Fruit fly (Drosophila melanogaster) whole organism, embryonic: ENCODE measurements around the gene vnd.

Experiments used
- ATbp ChIP-seq: fragments of 200-800 bp; sonication (Bioruptor generic); optimal IDR thresholded peaks from 2 replicates; lab custom pipeline; 2017; ENCODE audit warnings: missing biosample characterization, mild to moderate bottlenecking, missing genetic modification characterization, missing genetic modification reagents
- CG10267 ChIP-seq: fragments of 200-800 bp; sonication (Bioruptor generic); optimal IDR thresholded peaks from 2 replicates; lab custom pipeline; 2018; ENCODE audit warnings: missing biosample characterization, mild to moderate bottlenecking, missing genetic modification characterization, moderate library complexity
- CG10462 ChIP-seq: fragments of 200-800 bp; sonication (Bioruptor generic); optimal IDR thresholded peaks from 2 replicates; lab custom pipeline; 2016; ENCODE audit warnings: missing biosample characterization, missing genetic modification characterization
- CG10959 ChIP-seq: fragments of 200-800 bp; sonication (Bioruptor generic); IDR thresholded peaks from 2 replicates; pipeline ENCODE4 v1.3.6; 2022; ENCODE audit warnings: missing biosample characterization, missing genetic modification characterization
- CG11247 ChIP-seq: fragments of 200-800 bp; sonication (Bioruptor generic); IDR thresholded peaks from 2 replicates; pipeline ENCODE4 v1.3.6; 2022; ENCODE audit warnings: missing biosample characterization, missing genetic modification characterization
- CG11504 ChIP-seq: fragments of 200-800 bp; sonication (Bioruptor generic); optimal IDR thresholded peaks from 3 replicates; lab custom pipeline; 2019; ENCODE audit warnings: missing biosample characterization, mild to moderate bottlenecking, missing genetic modification characterization, moderate library complexity
- CG1233 ChIP-seq: fragments of 200-800 bp; sonication (Bioruptor generic); optimal IDR thresholded peaks from 4 replicates; lab custom pipeline; 2018; ENCODE audit warnings: missing biosample characterization, mild to moderate bottlenecking, missing genetic modification characterization
- CG15696 ChIP-seq: fragments of 200-800 bp; sonication (Bioruptor generic); optimal IDR thresholded peaks from 2 replicates; lab custom pipeline; 2019; ENCODE audit warnings: missing biosample characterization, mild to moderate bottlenecking, missing genetic modification characterization, moderate library complexity
- CG1603 ChIP-seq: fragments of 200-800 bp; sonication (Bioruptor generic); optimal IDR thresholded peaks from 2 replicates; lab custom pipeline; 2019; ENCODE audit warnings: missing biosample characterization, mild to moderate bottlenecking, missing genetic modification characterization, moderate library complexity
- CG1647 ChIP-seq: fragments of 200-800 bp; sonication (Bioruptor generic); optimal IDR thresholded peaks from 3 replicates; lab custom pipeline; 2016; ENCODE audit warnings: missing biosample characterization, missing genetic modification characterization
- CG2120 ChIP-seq: fragments of 200-800 bp; sonication (Bioruptor generic); optimal IDR thresholded peaks from 3 replicates; lab custom pipeline; 2016; ENCODE audit warnings: missing biosample characterization, missing genetic modification characterization
- CG2875 ChIP-seq: fragments of 200-800 bp; sonication (Bioruptor generic); optimal IDR thresholded peaks from 2 replicates; lab custom pipeline; 2017; ENCODE audit warnings: missing biosample characterization, mild to moderate bottlenecking, missing genetic modification characterization, missing genetic modification reagents
- CG3065 ChIP-seq: fragments of 200-800 bp; sonication (Bioruptor generic); optimal IDR thresholded peaks from 2 replicates; lab custom pipeline; 2016; ENCODE audit warnings: missing biosample characterization, missing genetic modification characterization
- CG4820 ChIP-seq: fragments of 200-800 bp; sonication (Bioruptor generic); optimal IDR thresholded peaks from 3 replicates; lab custom pipeline; 2016; ENCODE audit warnings: missing biosample characterization, missing genetic modification characterization
- CG4854 ChIP-seq: fragments of 200-800 bp; sonication (Bioruptor generic); optimal IDR thresholded peaks from 2 replicates; lab custom pipeline; 2016; ENCODE audit warnings: missing biosample characterization, missing genetic modification characterization, inconsistent platforms
- CG5180 ChIP-seq: fragments of 200-800 bp; sonication (Bioruptor generic); optimal IDR thresholded peaks from 3 replicates; lab custom pipeline; 2017; ENCODE audit warnings: missing biosample characterization, missing genetic modification characterization, mild to moderate bottlenecking, moderate library complexity, missing genetic modification reagents
- CG6683 ChIP-seq: fragments of 200-800 bp; sonication (Bioruptor generic); optimal IDR thresholded peaks from 2 replicates; lab custom pipeline; 2017; ENCODE audit warnings: missing biosample characterization, mild to moderate bottlenecking, missing genetic modification characterization, missing genetic modification reagents
- CG7357 ChIP-seq: fragments of 200-800 bp; sonication (Bioruptor generic); IDR thresholded peaks from 3 replicates; pipeline ENCODE4 v1.3.6; 2022; ENCODE audit warnings: missing biosample characterization, missing genetic modification characterization
- CG9932 ChIP-seq: fragments of 200-800 bp; sonication (Bioruptor generic); IDR thresholded peaks from 2 replicates; pipeline ENCODE4 v1.3.6; 2022; ENCODE audit warnings: missing biosample characterization, missing genetic modification characterization
- Camta ChIP-seq: fragments of 200-800 bp; sonication (Bioruptor generic); optimal IDR thresholded peaks from 2 replicates; lab custom pipeline; 2016; ENCODE audit warnings: missing biosample characterization, missing genetic modification characterization
- Dad ChIP-seq: fragments of 200-800 bp; sonication (Bioruptor generic); optimal IDR thresholded peaks from 3 replicates; lab custom pipeline; 2016; ENCODE audit warnings: missing biosample characterization, missing genetic modification characterization
- Fer1 ChIP-seq: fragments of 200-800 bp; sonication (Bioruptor generic); optimal IDR thresholded peaks from 2 replicates; lab custom pipeline; 2017; ENCODE audit warnings: missing biosample characterization, mild to moderate bottlenecking, missing genetic modification characterization
- HLH54F ChIP-seq: fragments of 200-800 bp; sonication (Bioruptor generic); optimal IDR thresholded peaks from 3 replicates; lab custom pipeline; 2016; ENCODE audit warnings: missing biosample characterization, missing genetic modification characterization
- Hmr ChIP-seq: fragments of 200-800 bp; sonication (Bioruptor generic); optimal IDR thresholded peaks from 3 replicates; lab custom pipeline; 2017; ENCODE audit warnings: mild to moderate bottlenecking, missing biosample characterization, missing genetic modification reagents, missing genetic modification characterization
- Hmx ChIP-seq: fragments of 200-800 bp; sonication (Bioruptor generic); optimal IDR thresholded peaks from 2 replicates; lab custom pipeline; 2016; ENCODE audit warnings: missing biosample characterization, missing genetic modification characterization
- Lim3 ChIP-seq: fragments of 200-800 bp; sonication (Bioruptor generic); IDR thresholded peaks from 2 replicates; pipeline ENCODE4 v1.3.6; 2022; ENCODE audit warnings: missing biosample characterization, missing genetic modification characterization
- Meics ChIP-seq: fragments of 200-800 bp; sonication (Bioruptor generic); optimal IDR thresholded peaks from 2 replicates; lab custom pipeline; 2017; ENCODE audit warnings: missing biosample characterization, mild to moderate bottlenecking, missing genetic modification characterization
- Rfx ChIP-seq: fragments of 200-800 bp; sonication (Bioruptor generic); IDR thresholded peaks from 2 replicates; pipeline ENCODE4 v1.3.6; 2022; ENCODE audit warnings: missing biosample characterization, missing genetic modification characterization
- ase ChIP-seq: fragments of 200-800 bp; sonication (Bioruptor generic); IDR thresholded peaks from 3 replicates; pipeline ENCODE4 v1.3.6; 2022; ENCODE audit warnings: missing biosample characterization, missing genetic modification characterization
- az2 ChIP-seq: fragments of 200-800 bp; sonication (Bioruptor generic); optimal IDR thresholded peaks from 3 replicates; lab custom pipeline; 2016; ENCODE audit warnings: missing biosample characterization, missing genetic modification characterization
- cas ChIP-seq: fragments of 200-800 bp; sonication (Bioruptor generic); IDR thresholded peaks from 2 replicates; pipeline ENCODE4 v1.3.6; 2022; ENCODE audit warnings: missing biosample characterization, missing genetic modification characterization
- chif ChIP-seq, 2 experiments: fragments of 200-800 bp; sonication (Bioruptor generic); optimal IDR thresholded peaks; 3 replicates each; lab custom pipeline; 2016; ENCODE audit warnings: missing biosample characterization in 2 of 2, missing genetic modification characterization in 2 of 2
- chinmo ChIP-seq: fragments of 200-800 bp; sonication (Bioruptor generic); IDR thresholded peaks from 4 replicates; pipeline ENCODE4 v1.3.6; 2022; ENCODE audit warnings: missing biosample characterization, missing genetic modification characterization; ENCODE audit not compliant: partially characterized antibody
- corto ChIP-seq: fragments of 200-800 bp; sonication (Bioruptor generic); optimal IDR thresholded peaks from 2 replicates; lab custom pipeline; 2016; ENCODE audit warnings: missing biosample characterization, mild to moderate bottlenecking, missing genetic modification characterization, moderate library complexity
- danr ChIP-seq: fragments of 200-800 bp; sonication (Bioruptor generic); IDR thresholded peaks from 2 replicates; pipeline ENCODE4 v1.3.6; 2022; ENCODE audit warnings: missing biosample characterization, missing genetic modification characterization
- dysf ChIP-seq: fragments of 200-800 bp; sonication (Bioruptor generic); IDR thresholded peaks from 3 replicates; pipeline ENCODE4 v1.3.6; 2022; ENCODE audit warnings: missing biosample characterization, missing genetic modification characterization
- eve ChIP-seq, 2 experiments: fragments of >200 bp; optimal IDR thresholded peaks; 2 replicates each; lab custom pipeline; 2017; ENCODE audit warnings: missing biosample characterization in 2 of 2, missing genetic modification characterization in 2 of 2
- gcm ChIP-seq: fragments of 200-800 bp; sonication (Bioruptor generic); optimal IDR thresholded peaks from 2 replicates; lab custom pipeline; 2019; ENCODE audit warnings: missing biosample characterization, mild to moderate bottlenecking, missing genetic modification characterization, moderate library complexity
- gsb-n ChIP-seq: fragments of 200-800 bp; sonication (Bioruptor generic); optimal IDR thresholded peaks from 3 replicates; lab custom pipeline; 2018; ENCODE audit warnings: missing biosample characterization, mild to moderate bottlenecking, missing genetic modification characterization
- her ChIP-seq: fragments of 200-800 bp; sonication (Bioruptor generic); optimal IDR thresholded peaks from 2 replicates; lab custom pipeline; 2016; ENCODE audit warnings: missing biosample characterization, missing genetic modification characterization
- nau ChIP-seq: fragments of 200-800 bp; sonication (Bioruptor generic); optimal IDR thresholded peaks from 3 replicates; lab custom pipeline; 2017; ENCODE audit warnings: missing biosample characterization, mild to moderate bottlenecking, missing genetic modification characterization, missing genetic modification reagents
- nerfin-1 ChIP-seq: fragments of 200-800 bp; sonication (Bioruptor generic); optimal IDR thresholded peaks from 3 replicates; lab custom pipeline; 2019; ENCODE audit warnings: missing biosample characterization, mild to moderate bottlenecking, missing genetic modification characterization, moderate library complexity
- pan ChIP-seq, 4 experiments: fragments of >200 bp in 3 of 4; fragments of 200-800 bp in 1 of 4; sonication (Bioruptor generic) in 1 of 4; optimal IDR thresholded peaks in 3 of 4; IDR thresholded peaks in 1 of 4; 2 replicates each; pipeline versions ENCODE4 v1.3.6 to Lab custom; 2017 to 2022; ENCODE audit warnings: missing biosample characterization in 2 of 4, missing genetic modification characterization in 2 of 4, mixed read lengths in 1 of 4
- pita ChIP-seq: fragments of 200-800 bp; sonication (Bioruptor generic); optimal IDR thresholded peaks from 2 replicates; lab custom pipeline; 2017; ENCODE audit warnings: missing biosample characterization, mild to moderate bottlenecking, missing genetic modification characterization
- prd ChIP-seq, 3 experiments: fragments of >200 bp in 2 of 3; fragments of 200-800 bp in 1 of 3; sonication (Bioruptor generic) in 1 of 3; optimal IDR thresholded peaks in 2 of 3; IDR thresholded peaks in 1 of 3; 2 replicates in 2 of 3; 3 replicates in 1 of 3; pipeline versions ENCODE4 v1.3.6 to Lab custom; 2017 to 2022; ENCODE audit warnings: missing biosample characterization in 1 of 3, missing genetic modification characterization in 1 of 3
- pum ChIP-seq: fragments of 200-800 bp; sonication (Bioruptor generic); optimal IDR thresholded peaks from 2 replicates; lab custom pipeline; 2016; ENCODE audit warnings: missing biosample characterization, missing genetic modification characterization
- salm ChIP-seq: fragments of 200-800 bp; sonication (Bioruptor generic); optimal IDR thresholded peaks from 2 replicates; lab custom pipeline; 2018; ENCODE audit warnings: missing biosample characterization, mild to moderate bottlenecking, missing genetic modification characterization
- sens ChIP-seq: fragments of 200-800 bp; sonication (Bioruptor generic); peaks from one replicate; lab custom pipeline; 2016; ENCODE audit warnings: missing biosample characterization, missing genetic modification characterization
- tx ChIP-seq: fragments of 200-800 bp; sonication (Bioruptor generic); optimal IDR thresholded peaks from 2 replicates; lab custom pipeline; 2016; ENCODE audit warnings: missing biosample characterization, missing genetic modification characterization

vnd gene

dm6 chrX:621132-621555 lies 39.2 kb downstream of the vnd start, which contains the start of the genes CG13365 and Vsp37A (continued):
- no peak for TF ChIP-seq CG10462 (GFP tag; lab: Kevin White, UChicago)
- peak; percentile 43 for TF ChIP-seq nerfin-1 (tag; lab: Kevin White, UChicago)
- TF ChIP-seq CG1647 (GFP tag; lab: Kevin White, UChicago) = peak; percentile 39
- peak; percentile 45 for TF ChIP-seq pita
- TF ChIP-seq CG6683 (GFP tag; lab: Kevin White, UChicago) = no peak
- TF ChIP-seq Hmr = peak; percentile 47
- peak; percentile 51 for TF ChIP-seq CG11504 (tag; lab: Kevin White, UChicago)
- peak; percentile 28 for TF ChIP-seq tx (GFP tag; lab: Kevin White, UChicago)
- TF ChIP-seq CG5180 (GFP tag; lab: Kevin White, UChicago) = peak; percentile 36
- no peak for TF ChIP-seq CG4854 (GFP tag; lab: Kevin White, UChicago)
- TF ChIP-seq pum = peak; percentile 37
- TF ChIP-seq Fer1 (GFP tag; lab: Kevin White, UChicago) = peak; percentile 32
- TF ChIP-seq CG10267 (tag; lab: Kevin White, UChicago) = peak; percentile 48
- TF ChIP-seq CG1233 (GFP tag; lab: Kevin White, UChicago) = peak; percentile 50
- TF ChIP-seq Meics = peak; percentile 44
- peak; percentile 34 for TF ChIP-seq CG2875 (GFP tag; lab: Kevin White, UChicago)
- no peak for TF ChIP-seq corto (GFP tag; lab: Kevin White, UChicago)
- no peak for TF ChIP-seq eve (GFP tag; optimal IDR thresholded peaks at IDR 0.05; lab: Kevin White, UChicago)
- TF ChIP-seq Dad (GFP tag; lab: Kevin White, UChicago) = peak; percentile 10
- TF ChIP-seq Hmx (GFP tag; lab: Kevin White, UChicago) = no peak
- no peak for TF ChIP-seq gcm (GFP tag; lab: Kevin White, UChicago)
- TF ChIP-seq pan (optimal IDR thresholded peaks at IDR 0.05; lab: Kevin White, UChicago) = no peak
- TF ChIP-seq pan (GFP tag; optimal IDR thresholded peaks at IDR 0.05 in 1 of 2, IDR thresholded peaks at IDR 0.05 in 1 of 2) = peak in 1 of 2 experiments; percentile 32
- 0 out of 2 replicates have a peak, but pooled peaks have one; percentile 16 for TF ChIP-seq CG11247 (GFP tag; lab: Robert Waterston, UW)
- peak; percentile 90 for TF ChIP-seq sens (GFP tag; lab: Kevin White, UChicago)
- TF ChIP-seq chinmo (GFP tag; lab: Robert Waterston, UW) = 0 out of 4 replicates have a peak, but pooled peaks have one; percentile 28
- TF ChIP-seq CG1603 (tag; lab: Kevin White, UChicago) = peak; percentile 14
- TF ChIP-seq CG2120 (GFP tag; lab: Kevin White, UChicago) = peak; percentile 62
- no peak for TF ChIP-seq salm (tag; lab: Kevin White, UChicago)
- no peak for TF ChIP-seq CG10959 (GFP tag; lab: Robert Waterston, UW)
- TF ChIP-seq ATbp = peak; percentile 57
- peak; percentile 18 for TF ChIP-seq gsb-n (tag; lab: Kevin White, UChicago)
- TF ChIP-seq chif (GFP tag; optimal IDR thresholded peaks at IDR 0.05; lab: Kevin White, UChicago) = peak; percentile 21 to 31
- no peak for TF ChIP-seq cas (GFP tag; lab: Robert Waterston, UW)
- no peak for TF ChIP-seq Lim3 (GFP tag; lab: Robert Waterston, UW)
- TF ChIP-seq her (GFP tag; lab: Kevin White, UChicago) = peak; percentile 38
- TF ChIP-seq CG9932 = peak; percentile 47
- TF ChIP-seq CG7357 (GFP tag; lab: Robert Waterston, UW) = no peak
- peak; percentile 58 for TF ChIP-seq CG15696 (tag; lab: Kevin White, UChicago)
- TF ChIP-seq CG3065 = no peak
- TF ChIP-seq danr (GFP tag; lab: Robert Waterston, UW) = no peak
- no peak; the same call in 2 of the 3 replicates for TF ChIP-seq dysf (GFP tag; lab: Robert Waterston, UW)
- TF ChIP-seq Camta (GFP tag; lab: Kevin White, UChicago) = peak; percentile 45
- TF ChIP-seq ase = peak; percentile 16; the same call in 1 of the 3 replicates
- TF ChIP-seq Rfx (GFP tag; lab: Robert Waterston, UW) = peak; percentile 39; the same call in 1 of the 2 replicates
- TF ChIP-seq nau = no peak
- TF ChIP-seq az2 (GFP tag; lab: Kevin White, UChicago) = peak; percentile 42
- TF ChIP-seq prd (optimal IDR thresholded peaks at IDR 0.05; lab: Kevin White, UChicago) = no peak
- TF ChIP-seq prd (GFP tag; IDR thresholded peaks at IDR 0.05; lab: Robert Waterston, UW) = peak; percentile 46; the same call in 2 of the 3 replicates
- TF ChIP-seq CG4820 (GFP tag; lab: Kevin White, UChicago) = peak; percentile 15
- TF ChIP-seq HLH54F = no peak
